Worm (Caenorhabditis elegans) whole organism, L3 larva: Measurements from ENCODE around the gene tra-1.

Source experiments
- ZK546.5 ChIP-seq: sonication (generic microtip); optimal IDR thresholded peaks from 2 replicates; lab custom pipeline; 2017; ENCODE audit warnings: missing biosample characterization, missing genetic modification characterization
- aly-2 ChIP-seq: fragments of 150-350 bp; optimal IDR thresholded peaks from 2 replicates; lab custom pipeline; 2014; ENCODE audit warnings: missing biosample characterization, missing genetic modification characterization
- ceh-16 ChIP-seq: sonication (generic microtip); optimal IDR thresholded peaks from 2 replicates; lab custom pipeline; 2017; ENCODE audit warnings: missing biosample characterization, missing genetic modification characterization
- ceh-28 ChIP-seq: fragments of 150-350 bp; optimal IDR thresholded peaks from 2 replicates; lab custom pipeline; 2014; ENCODE audit warnings: missing biosample characterization, missing genetic modification reagents, missing genetic modification characterization
- ceh-9 ChIP-seq: sonication (generic microtip); optimal IDR thresholded peaks from 2 replicates; lab custom pipeline; 2018; ENCODE audit warnings: missing biosample characterization, missing genetic modification characterization
- egl-27 ChIP-seq: sonication (generic microtip); optimal IDR thresholded peaks from 4 replicates; lab custom pipeline; 2017; ENCODE audit warnings: missing biosample characterization, missing genetic modification reagents, missing genetic modification characterization
- elt-1 ChIP-seq: fragments of 150-350 bp; optimal IDR thresholded peaks from 2 replicates; lab custom pipeline; 2014; ENCODE audit warnings: missing biosample characterization, missing genetic modification characterization
- elt-2 ChIP-seq: sonication (generic microtip); optimal IDR thresholded peaks from 2 replicates; lab custom pipeline; 2016; ENCODE audit warnings: missing genetic modification reagents, mild to moderate bottlenecking, missing genetic modification characterization, missing compliant biosample characterization
- elt-3 ChIP-seq, 3 experiments: fragments of 150-350 bp in 1 of 3; sonication (generic microtip) in 2 of 3; optimal IDR thresholded peaks; 2 replicates in 2 of 3; 4 replicates in 1 of 3; lab custom pipeline; 2014 to 2017; ENCODE audit warnings: missing biosample characterization in 3 of 3, missing genetic modification characterization in 3 of 3
- eor-1 ChIP-seq, 2 experiments: fragments of 150-350 bp; optimal IDR thresholded peaks; 2 replicates each; lab custom pipeline; 2014 to 2018; ENCODE audit warnings: missing biosample characterization in 2 of 2, missing genetic modification characterization in 2 of 2
- fkh-10 ChIP-seq: sonication (generic microtip); optimal IDR thresholded peaks from 2 replicates; lab custom pipeline; 2017; ENCODE audit warnings: missing biosample characterization, missing genetic modification reagents, missing genetic modification characterization
- fkh-2 ChIP-seq: fragments of 150-350 bp; optimal IDR thresholded peaks from 2 replicates; lab custom pipeline; 2014; ENCODE audit warnings: missing biosample characterization, missing genetic modification reagents, missing genetic modification characterization
- fos-1 ChIP-seq: fragments of 150-350 bp; optimal IDR thresholded peaks from 2 replicates; lab custom pipeline; 2014; ENCODE audit warnings: missing biosample characterization, missing genetic modification characterization
- hmg-11 ChIP-seq: sonication (generic microtip); optimal IDR thresholded peaks from 2 replicates; lab custom pipeline; 2016; ENCODE audit warnings: missing genetic modification characterization, missing compliant biosample characterization
- lin-15B ChIP-seq: fragments of 150-350 bp; optimal IDR thresholded peaks from 2 replicates; lab custom pipeline; 2014; ENCODE audit warnings: missing biosample characterization, missing genetic modification characterization
- lsy-12 ChIP-seq: sonication (generic microtip); optimal IDR thresholded peaks from 2 replicates; lab custom pipeline; 2016; ENCODE audit warnings: mild to moderate bottlenecking, missing genetic modification characterization, missing compliant biosample characterization
- mdl-1 ChIP-seq: fragments of 150-350 bp; optimal IDR thresholded peaks from 2 replicates; lab custom pipeline; 2014; ENCODE audit warnings: missing biosample characterization, missing genetic modification characterization
- mml-1 ChIP-seq: fragments of 150-350 bp; sonication (generic microtip); optimal IDR thresholded peaks from 3 replicates; lab custom pipeline; 2014; ENCODE audit warnings: missing biosample characterization, missing genetic modification characterization
- nfya-1 ChIP-seq: sonication (generic microtip); optimal IDR thresholded peaks from 2 replicates; lab custom pipeline; 2017; ENCODE audit warnings: missing genetic modification characterization, mild to moderate bottlenecking, missing compliant biosample characterization, antibody characterized with exemption, moderate library complexity; ENCODE audit not compliant: insufficient read depth
- nhr-12 ChIP-seq: fragments of 150-350 bp; optimal IDR thresholded peaks from 2 replicates; lab custom pipeline; 2014; ENCODE audit warnings: missing biosample characterization, missing genetic modification characterization
- nhr-23 ChIP-seq: fragments of 150-350 bp; optimal IDR thresholded peaks from 2 replicates; lab custom pipeline; 2014; ENCODE audit warnings: missing biosample characterization, missing genetic modification reagents, missing genetic modification characterization
- nhr-25 ChIP-seq: sonication (generic microtip); optimal IDR thresholded peaks from 2 replicates; lab custom pipeline; 2017; ENCODE audit warnings: missing biosample characterization, missing genetic modification characterization
- nhr-28 ChIP-seq: fragments of 150-350 bp; optimal IDR thresholded peaks from 2 replicates; lab custom pipeline; 2014; ENCODE audit warnings: missing biosample characterization, missing genetic modification characterization
- nhr-76 ChIP-seq: fragments of 150-350 bp; sonication (generic microtip); optimal IDR thresholded peaks from 5 replicates; lab custom pipeline; 2014; ENCODE audit warnings: missing biosample characterization, missing genetic modification characterization
- nhr-77 ChIP-seq: fragments of 150-350 bp; optimal IDR thresholded peaks from 2 replicates; lab custom pipeline; 2014; ENCODE audit warnings: missing biosample characterization, missing genetic modification characterization
- pqm-1 ChIP-seq: fragments of 150-350 bp; optimal IDR thresholded peaks from 2 replicates; lab custom pipeline; 2017; ENCODE audit warnings: missing biosample characterization, missing genetic modification characterization, inconsistent platforms
- sea-2 ChIP-seq: fragments of 150-350 bp; sonication (generic microtip); optimal IDR thresholded peaks from 4 replicates; lab custom pipeline; 2014; ENCODE audit warnings: missing biosample characterization, missing genetic modification reagents, missing genetic modification characterization
- skn-1 ChIP-seq: fragments of 150-350 bp; optimal IDR thresholded peaks from 2 replicates; lab custom pipeline; 2014; ENCODE audit warnings: missing biosample characterization, missing genetic modification characterization
- tbx-2 ChIP-seq: sonication (generic microtip); optimal IDR thresholded peaks from 2 replicates; lab custom pipeline; 2016; ENCODE audit warnings: mild to moderate bottlenecking, missing genetic modification characterization, missing compliant biosample characterization
- unc-39 ChIP-seq: sonication (generic microtip); optimal IDR thresholded peaks from 4 replicates; lab custom pipeline; 2017; ENCODE audit warnings: missing biosample characterization, missing genetic modification characterization
- unc-62 ChIP-seq: fragments of 150-350 bp; sonication (generic microtip); optimal IDR thresholded peaks from 4 replicates; lab custom pipeline; 2014; ENCODE audit warnings: missing biosample characterization, missing genetic modification reagents, missing genetic modification characterization
- ztf-11 ChIP-seq: fragments of 150-350 bp; optimal IDR thresholded peaks from 2 replicates; lab custom pipeline; 2014; ENCODE audit warnings: missing biosample characterization, missing genetic modification characterization

Gene tra-1

ce11 chrIII:11241583-11242187 lies 46.7 kb upstream of the tra-1 start:
- TF ChIP-seq egl-27 = no peak
- no peak for TF ChIP-seq nhr-76 (tag; lab: Kevin White, UChicago)
- TF ChIP-seq hmg-11 (tag; lab: Kevin White, UChicago) = no peak
- TF ChIP-seq nhr-23 (tag; lab: Kevin White, UChicago) = no peak
- no peak for TF ChIP-seq skn-1 (tag; lab: Kevin White, UChicago)
- no peak for TF ChIP-seq nhr-28 (tag; lab: Kevin White, UChicago)
- TF ChIP-seq elt-2 (tag; lab: Kevin White, UChicago) = peak; percentile 68
- TF ChIP-seq tbx-2 (tag; lab: Kevin White, UChicago) = no peak
- peak; percentile 67 for TF ChIP-seq pqm-1 (tag; lab: Kevin White, UChicago)
- no peak for TF ChIP-seq unc-62 (GFP tag; lab: Kevin White, UChicago)
- no peak for TF ChIP-seq ZK546.5 (tag; lab: Kevin White, UChicago)
- TF ChIP-seq fkh-2 (tag; lab: Kevin White, UChicago) = no peak

ce11 chrIII:11240776-11241175 lies 45.8 kb upstream of the tra-1 start:
- peak; percentile 35 for TF ChIP-seq nfya-1 (tag; lab: Kevin White, UChicago)
- peak; percentile 3 for TF ChIP-seq hmg-11 (tag; lab: Kevin White, UChicago)
- TF ChIP-seq elt-3 (tag; optimal IDR thresholded peaks at IDR 0.05; lab: Kevin White, UChicago) = peak in 2 of 3 experiments; percentile 72 to 75
- TF ChIP-seq aly-2 (tag; lab: Kevin White, UChicago) = no peak
- no peak for TF ChIP-seq ceh-16
- no peak for TF ChIP-seq unc-39 (tag; lab: Kevin White, UChicago)
- peak; percentile 62 for TF ChIP-seq nhr-25 (tag; lab: Kevin White, UChicago)
- TF ChIP-seq nhr-12 (tag; lab: Kevin White, UChicago) = no peak
- TF ChIP-seq egl-27 = no peak
- peak; percentile 17 for TF ChIP-seq pqm-1 (tag; lab: Kevin White, UChicago)
- no peak for TF ChIP-seq fos-1
- peak; percentile 48 for TF ChIP-seq elt-2 (tag; lab: Kevin White, UChicago)
- TF ChIP-seq ztf-11 (tag; lab: Kevin White, UChicago) = no peak
- TF ChIP-seq ceh-28 = peak; percentile 72
- no peak for TF ChIP-seq sea-2
- no peak for TF ChIP-seq lin-15B (tag; lab: Kevin White, UChicago)

- TF ChIP-seq pqm-1 (tag; lab: Kevin White, UChicago) = no peak
Measured at ce11 chrIII:11238790-11239189, 43.8 kb upstream of the tra-1 start.

- TF ChIP-seq ceh-16 (no peak), nfya-1 (tag; lab: Kevin White, UChicago) (peak; percentile 87)
- TF ChIP-seq, all 47 proteins: peak for 1
Measured at ce11 chrIII:11238309-11238708, 43.3 kb upstream of the tra-1 start.

- TF ChIP-seq ceh-9 (tag; lab: Kevin White, UChicago) = no peak
- TF ChIP-seq elt-1 (tag; lab: Kevin White, UChicago) = no peak
- TF ChIP-seq hmg-11 (tag; lab: Kevin White, UChicago) = no peak
- TF ChIP-seq nhr-77 (tag; lab: Kevin White, UChicago) = no peak
- TF ChIP-seq ZK546.5 (tag; lab: Kevin White, UChicago) = no peak
- no peak for TF ChIP-seq eor-1 (tag; optimal IDR thresholded peaks at IDR 0.05; lab: Kevin White, UChicago)
- TF ChIP-seq lin-15B (tag; lab: Kevin White, UChicago) = no peak
- TF ChIP-seq fkh-10 (GFP tag; lab: Kevin White, UChicago) = no peak
- TF ChIP-seq aly-2 (tag; lab: Kevin White, UChicago) = no peak
- TF ChIP-seq nhr-76 (tag; lab: Kevin White, UChicago) = no peak
- no peak for TF ChIP-seq lsy-12 (tag; lab: Kevin White, UChicago)
- TF ChIP-seq pqm-1 (tag; lab: Kevin White, UChicago) = no peak
- TF ChIP-seq unc-39 (tag; lab: Kevin White, UChicago) = no peak
- TF ChIP-seq sea-2 = no peak
- TF ChIP-seq nhr-12 (tag; lab: Kevin White, UChicago) = no peak
- TF ChIP-seq mml-1 (tag; lab: Kevin White, UChicago) = no peak
- no peak for TF ChIP-seq mdl-1 (tag; lab: Kevin White, UChicago)
Measured at ce11 chrIII:11237741-11238140, 42.7 kb upstream of the tra-1 start.
